Worm (Caenorhabditis elegans) whole organism, L4/young adult: ENCODE measurements around the gene F14H12.3.

Experiments
- W03F9.2 ChIP-seq: fragments of 150-350 bp; optimal IDR thresholded peaks from 2 replicates; lab custom pipeline; 2014; ENCODE audit warnings: missing biosample characterization, missing genetic modification characterization
- dao-5 ChIP-seq: sonication (generic microtip); optimal IDR thresholded peaks from 2 replicates; lab custom pipeline; 2016; ENCODE audit warnings: missing genotype, missing genetic modification characterization, moderate library complexity, missing compliant biosample characterization
- him-1 ChIP-seq: sonication (generic microtip); optimal IDR thresholded peaks from 2 replicates; lab custom pipeline; 2016; ENCODE audit warnings: missing genotype, missing genetic modification reagents, missing genetic modification characterization, missing compliant biosample characterization

F14H12.3 gene

ce11 chrX:4371988-4372387, 28.0 kb downstream of the F14H12.3 start, which contains the start of gene R160.14:
TSS of gene R160.14 (minus strand) at chrX:4372088.
- TF ChIP-seq dao-5 (tag; lab: Kevin White, UChicago) (no peak), him-1 (tag; lab: Kevin White, UChicago) (no peak), W03F9.2 (tag; lab: Kevin White, UChicago) (no peak)

ce11 chrX:4373123-4373522, 29.1 kb downstream of the F14H12.3 start, which contains the start of gene R160.6:
TSS of gene R160.6 (minus strand) at chrX:4373223.
- TF ChIP-seq dao-5 (tag; lab: Kevin White, UChicago) (no peak), W03F9.2 (tag; lab: Kevin White, UChicago) (no peak), him-1 (tag; lab: Kevin White, UChicago) (no peak)

- TF ChIP-seq dao-5 (tag; lab: Kevin White, UChicago) (no peak), him-1 (tag; lab: Kevin White, UChicago) (no peak), W03F9.2 (tag; lab: Kevin White, UChicago) (no peak)
These were observed 32.8 kb downstream of the F14H12.3 start, which contains the start of gene R160.2 for ce11 chrX:4376801-4377200. TSS of gene R160.2 (minus strand) at chrX:4376901.

ce11 chrX:4377689-4378088, 33.7 kb downstream of the F14H12.3 start, which contains the start of gene R160.12:
TSS of gene R160.12 (minus strand) at chrX:4377789.
- TF ChIP-seq dao-5 (tag; lab: Kevin White, UChicago) (no peak), him-1 (tag; lab: Kevin White, UChicago) (no peak), W03F9.2 (tag; lab: Kevin White, UChicago) (no peak)

ce11 chrX:4383316-4383936, 39.4 kb downstream of the F14H12.3 start, which contains the start of gene lst-2:
TSS of gene lst-2 (minus strand) at chrX:4383366.
- no peak for TF ChIP-seq him-1 (tag; lab: Kevin White, UChicago)
- TF ChIP-seq W03F9.2 (tag; lab: Kevin White, UChicago), result no peak
- TF ChIP-seq dao-5 (tag; lab: Kevin White, UChicago), result no peak

ce11 chrX:4386493-4386892, 42.5 kb downstream of the F14H12.3 start:
- no peak for TF ChIP-seq him-1 (tag; lab: Kevin White, UChicago)
- no peak for TF ChIP-seq dao-5 (tag; lab: Kevin White, UChicago)
- no peak for TF ChIP-seq W03F9.2 (tag; lab: Kevin White, UChicago)

ce11 chrX:4388834-4389409, 44.9 kb downstream of the F14H12.3 start, which contains the start of gene dpy-23:
TSS of gene dpy-23 (plus strand) at chrX:4389359.
- TF ChIP-seq W03F9.2 (tag; lab: Kevin White, UChicago), result peak; percentile 60
- no peak for TF ChIP-seq dao-5 (tag; lab: Kevin White, UChicago)
- TF ChIP-seq him-1 (tag; lab: Kevin White, UChicago), result peak; percentile 66

ce11 chrX:4391680-4392079, 47.7 kb downstream of the F14H12.3 start:
- no peak for TF ChIP-seq him-1 (tag; lab: Kevin White, UChicago)
- no peak for TF ChIP-seq W03F9.2 (tag; lab: Kevin White, UChicago)
- no peak for TF ChIP-seq dao-5 (tag; lab: Kevin White, UChicago)
